Worm (Caenorhabditis elegans) whole organism, L4 larva: Measurements from ENCODE around the gene affl-2.

Experiments
- D1046.2 ChIP-seq: fragments of 200-800 bp; sonication (Bioruptor generic); IDR thresholded peaks from 2 replicates; pipeline ENCODE4 v1.3.6; 2022; ENCODE audit warnings: missing genetic modification characterization, missing compliant biosample characterization
- F10B5.3 ChIP-seq: sonication (generic microtip); optimal IDR thresholded peaks from 2 replicates; lab custom pipeline; 2016; ENCODE audit warnings: mild to moderate bottlenecking, missing genetic modification characterization, missing compliant biosample characterization
- F49E8.2 ChIP-seq: sonication (generic microtip); optimal IDR thresholded peaks from 2 replicates; lab custom pipeline; 2016; ENCODE audit warnings: missing compliant biosample characterization, mild to moderate bottlenecking, missing genetic modification characterization, borderline replicate concordance
- Y75B8A.6 ChIP-seq: fragments of 200-800 bp; sonication (Bioruptor generic); IDR thresholded peaks from 2 replicates; pipeline ENCODE4 v1.3.6; 2022; ENCODE audit warnings: missing genetic modification reagents, missing genetic modification characterization, missing compliant biosample characterization
- ZK337.2 ChIP-seq: fragments of 200-800 bp; sonication (Bioruptor generic); IDR thresholded peaks from 2 replicates; pipeline ENCODE4 v1.3.6; 2022; ENCODE audit warnings: missing genetic modification reagents, missing genetic modification characterization, missing compliant biosample characterization
- ZK546.5 ChIP-seq, 2 experiments: sonication (generic microtip); optimal IDR thresholded peaks; 2 replicates each; lab custom pipeline; 2017; ENCODE audit warnings: missing biosample characterization in 2 of 2, missing genetic modification characterization in 2 of 2
- aha-1 ChIP-seq: fragments of 150-350 bp; peaks from one replicate; lab custom pipeline; 2014; ENCODE audit warnings: missing biosample characterization, missing genetic modification characterization
- ceh-20 ChIP-seq: fragments of 200-800 bp; sonication (Bioruptor generic); IDR thresholded peaks from 2 replicates; pipeline ENCODE4 v1.3.6; 2022; ENCODE audit warnings: missing genetic modification reagents, missing genetic modification characterization, missing compliant biosample characterization
- ceh-28 ChIP-seq: fragments of 150-350 bp; optimal IDR thresholded peaks from 2 replicates; lab custom pipeline; 2014; ENCODE audit warnings: missing biosample characterization, missing genetic modification reagents, missing genetic modification characterization
- ceh-32 ChIP-seq: sonication (generic microtip); optimal IDR thresholded peaks from 2 replicates; lab custom pipeline; 2016; ENCODE audit warnings: mild to moderate bottlenecking, missing genetic modification characterization, missing compliant biosample characterization; ENCODE audit not compliant: poor library complexity
- ces-1 ChIP-seq: fragments of 150-350 bp; sonication (generic microtip); optimal IDR thresholded peaks from 4 replicates; lab custom pipeline; 2014; ENCODE audit warnings: missing biosample characterization, missing genetic modification reagents, missing genetic modification characterization
- dmd-8 ChIP-seq: fragments of 200-800 bp; sonication (Bioruptor generic); IDR thresholded peaks from 2 replicates; pipeline ENCODE4 v1.3.6; 2022; ENCODE audit warnings: missing genetic modification characterization, missing compliant biosample characterization
- dmd-9 ChIP-seq: fragments of 200-800 bp; sonication (Bioruptor generic); IDR thresholded peaks from 2 replicates; pipeline ENCODE4 v1.3.6; 2022; ENCODE audit warnings: missing genetic modification reagents, missing genetic modification characterization, missing compliant biosample characterization
- dpl-1 ChIP-seq: fragments of 150-350 bp; optimal IDR thresholded peaks from 2 replicates; lab custom pipeline; 2014; ENCODE audit warnings: missing biosample characterization, missing genetic modification reagents, missing genetic modification characterization
- dve-1 ChIP-seq: sonication (generic microtip); optimal IDR thresholded peaks from 2 replicates; lab custom pipeline; 2017; ENCODE audit warnings: antibody characterized with exemption, mild to moderate bottlenecking, missing genetic modification characterization, missing compliant biosample characterization; ENCODE audit not compliant: insufficient read depth
- egl-27 ChIP-seq: sonication (generic microtip); optimal IDR thresholded peaks from 3 replicates; lab custom pipeline; 2017; ENCODE audit warnings: missing biosample characterization, missing genetic modification reagents, missing genetic modification characterization
- fos-1 ChIP-seq: fragments of 150-350 bp; optimal IDR thresholded peaks from 2 replicates; lab custom pipeline; 2014; ENCODE audit warnings: missing biosample characterization, missing genetic modification characterization
- gei-8 ChIP-seq: fragments of 200-800 bp; sonication (Bioruptor generic); optimal IDR thresholded peaks from 2 replicates; lab custom pipeline; 2018; ENCODE audit warnings: mild to moderate bottlenecking, missing genetic modification characterization, missing compliant biosample characterization
- hlh-30 ChIP-seq: sonication (generic microtip); optimal IDR thresholded peaks from 2 replicates; lab custom pipeline; 2017; ENCODE audit warnings: antibody characterized with exemption, mild to moderate bottlenecking, missing genetic modification characterization, missing compliant biosample characterization; ENCODE audit not compliant: insufficient read depth
- lim-7 ChIP-seq: fragments of 200-800 bp; sonication (Bioruptor generic); IDR thresholded peaks from 2 replicates; pipeline ENCODE4 v1.3.6; 2022; ENCODE audit warnings: missing genetic modification characterization, missing compliant biosample characterization
- lin-13 ChIP-seq: fragments of 150-350 bp; optimal IDR thresholded peaks from 2 replicates; lab custom pipeline; 2014; ENCODE audit warnings: missing biosample characterization, missing genetic modification reagents, missing genetic modification characterization
- lin-15B ChIP-seq: fragments of 150-350 bp; sonication (generic microtip); optimal IDR thresholded peaks from 3 replicates; lab custom pipeline; 2014; ENCODE audit warnings: missing biosample characterization, missing genetic modification characterization
- lin-38 ChIP-seq: fragments of 200-800 bp; sonication (Bioruptor generic); IDR thresholded peaks from 2 replicates; pipeline ENCODE4 v1.3.6; 2022; ENCODE audit warnings: missing genetic modification reagents, missing genetic modification characterization, missing compliant biosample characterization
- madf-5 ChIP-seq, 2 experiments: fragments of 200-800 bp; sonication (Bioruptor generic); IDR thresholded peaks; 2 replicates each; pipeline ENCODE4 v1.3.6; 2022; ENCODE audit warnings: missing compliant biosample characterization in 2 of 2, missing genetic modification characterization in 2 of 2
- mdl-1 ChIP-seq, 2 experiments: fragments of 150-350 bp in 1 of 2; sonication (generic microtip) in 1 of 2; optimal IDR thresholded peaks; 2 replicates each; lab custom pipeline; 2014 to 2017; ENCODE audit warnings: missing biosample characterization in 2 of 2, missing genetic modification characterization in 2 of 2
- mxl-2 ChIP-seq: fragments of 200-800 bp; sonication (Bioruptor generic); conservative IDR thresholded peaks from 2 replicates; pipeline ENCODE4 v1.3.6; 2022; ENCODE audit warnings: missing genetic modification reagents, missing genetic modification characterization, missing compliant biosample characterization
- nhr-10 ChIP-seq: fragments of 150-350 bp; optimal IDR thresholded peaks from 2 replicates; lab custom pipeline; 2014; ENCODE audit warnings: missing biosample characterization, missing genetic modification characterization
- nhr-102 ChIP-seq: sonication (generic microtip); optimal IDR thresholded peaks from 2 replicates; lab custom pipeline; 2016; ENCODE audit warnings: mild to moderate bottlenecking, missing genetic modification characterization, moderate library complexity, missing compliant biosample characterization
- nhr-111 ChIP-seq: fragments of 200-800 bp; sonication (Bioruptor generic); optimal IDR thresholded peaks from 2 replicates; lab custom pipeline; 2018; ENCODE audit warnings: mild to moderate bottlenecking, missing genetic modification characterization, missing compliant biosample characterization
- nhr-237 ChIP-seq: sonication (generic microtip); optimal IDR thresholded peaks from 2 replicates; lab custom pipeline; 2017; ENCODE audit warnings: missing biosample characterization, missing genetic modification characterization
- nhr-25 ChIP-seq: sonication (generic microtip); optimal IDR thresholded peaks from 2 replicates; lab custom pipeline; 2017; ENCODE audit warnings: missing genetic modification characterization, mild to moderate bottlenecking, missing compliant biosample characterization, antibody characterized with exemption, moderate library complexity, borderline replicate concordance; ENCODE audit not compliant: insufficient read depth
- nhr-41 ChIP-seq: fragments of 200-800 bp; sonication (Bioruptor generic); IDR thresholded peaks from 2 replicates; pipeline ENCODE4 v1.3.6; 2022; ENCODE audit warnings: missing genetic modification reagents, missing genetic modification characterization, missing compliant biosample characterization
- nhr-42 ChIP-seq: fragments of 200-800 bp; sonication (Bioruptor generic); IDR thresholded peaks from 2 replicates; pipeline ENCODE4 v1.3.6; 2022; ENCODE audit warnings: missing genetic modification characterization, missing compliant biosample characterization
- nhr-77 ChIP-seq: fragments of 150-350 bp; optimal IDR thresholded peaks from 2 replicates; lab custom pipeline; 2014; ENCODE audit warnings: missing biosample characterization, missing genetic modification characterization
- pha-4 ChIP-seq, 2 experiments: fragments of 150-350 bp in 1 of 2; fragments of 200-800 bp in 1 of 2; sonication (Bioruptor generic) in 1 of 2; IDR thresholded peaks in 1 of 2; optimal IDR thresholded peaks in 1 of 2; 2 replicates each; pipeline versions ENCODE4 v1.3.6 to Lab custom; 2014 to 2022; ENCODE audit warnings: missing genetic modification characterization in 2 of 2, missing genetic modification reagents in 2 of 2, missing biosample characterization in 1 of 2, missing compliant biosample characterization in 1 of 2
- php-3 ChIP-seq: fragments of 200-800 bp; sonication (Bioruptor generic); IDR thresholded peaks from 2 replicates; pipeline ENCODE4 v1.3.6; 2022; ENCODE audit warnings: missing genetic modification reagents, missing genetic modification characterization, missing compliant biosample characterization
- pqm-1 ChIP-seq: sonication (generic microtip); optimal IDR thresholded peaks from 2 replicates; lab custom pipeline; 2017; ENCODE audit warnings: missing biosample characterization, missing genetic modification characterization
- snpc-1.2 ChIP-seq: fragments of 200-800 bp; sonication (Bioruptor generic); IDR thresholded peaks from 2 replicates; pipeline ENCODE4 v1.3.6; 2022; ENCODE audit warnings: missing genetic modification reagents, missing genetic modification characterization, missing compliant biosample characterization
- tag-97 ChIP-seq: fragments of 200-800 bp; sonication (Bioruptor generic); IDR thresholded peaks from 2 replicates; pipeline ENCODE4 v1.3.6; 2022; ENCODE audit warnings: missing genetic modification characterization, missing compliant biosample characterization
- tra-1 ChIP-seq: fragments of 200-800 bp; sonication (Bioruptor generic); IDR thresholded peaks from 2 replicates; pipeline ENCODE4 v1.3.6; 2022; ENCODE audit warnings: missing genetic modification reagents, missing genetic modification characterization, missing compliant biosample characterization
- unc-130 ChIP-seq: sonication (generic microtip); optimal IDR thresholded peaks from 2 replicates; lab custom pipeline; 2016; ENCODE audit warnings: missing genetic modification reagents, missing genetic modification characterization, missing compliant biosample characterization
- unc-39 ChIP-seq: sonication (generic microtip); optimal IDR thresholded peaks from 2 replicates; lab custom pipeline; 2017; ENCODE audit warnings: missing biosample characterization, missing genetic modification characterization
- unc-62 ChIP-seq, 3 experiments: fragments of 150-350 bp in 1 of 3; sonication (generic microtip); optimal IDR thresholded peaks in 2 of 3; peaks in 1 of 3; 1 replicate in 1 of 3; 2 replicates in 2 of 3; lab custom pipeline; 2014 to 2017; ENCODE audit warnings: missing biosample characterization in 3 of 3, missing genetic modification characterization in 3 of 3, missing genetic modification reagents in 3 of 3, missing genotype in 1 of 3
- vab-7 ChIP-seq: fragments of 200-800 bp; sonication (Bioruptor generic); IDR thresholded peaks from 2 replicates; pipeline ENCODE4 v1.3.6; 2022; ENCODE audit warnings: missing genetic modification reagents, missing genetic modification characterization, missing compliant biosample characterization
- zag-1 ChIP-seq: fragments of 150-350 bp; optimal IDR thresholded peaks from 2 replicates; lab custom pipeline; 2014; ENCODE audit warnings: missing biosample characterization, missing genetic modification characterization
- zip-11 ChIP-seq: fragments of 200-800 bp; sonication (Bioruptor generic); IDR thresholded peaks from 2 replicates; pipeline ENCODE4 v1.3.6; 2022; ENCODE audit warnings: missing genetic modification characterization, missing compliant biosample characterization
- ztf-7 ChIP-seq: fragments of 150-350 bp; optimal IDR thresholded peaks from 2 replicates; lab custom pipeline; 2014; ENCODE audit warnings: missing biosample characterization, missing genetic modification characterization

Gene affl-2

DNA sequence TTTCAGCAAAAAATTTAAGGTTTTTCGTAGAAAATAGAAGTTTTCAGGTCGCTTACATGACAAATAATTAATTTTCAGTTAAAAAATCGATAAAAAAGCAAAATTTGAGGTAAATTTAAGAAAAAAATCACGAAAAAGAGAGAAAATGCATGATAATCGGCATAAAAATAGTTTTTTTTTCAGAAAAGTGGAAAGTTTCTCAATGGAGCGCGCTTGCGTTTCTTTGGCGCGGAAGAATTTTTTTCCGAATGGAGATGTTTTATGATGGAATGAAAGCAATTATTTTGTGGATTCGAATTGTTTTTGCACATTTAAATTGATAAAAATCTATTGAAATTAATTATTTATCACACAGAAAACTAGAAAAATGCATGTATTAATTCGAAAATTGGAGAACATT, 10.8 kb upstream of the affl-2 start:
- peak; percentile 44 for TF ChIP-seq dpl-1
- TF ChIP-seq hlh-30 (tag; lab: Kevin White, UChicago), result no peak
- peak; percentile 79 for TF ChIP-seq lin-38 (GFP tag; lab: Robert Waterston, UW)
- TF ChIP-seq F49E8.2 (tag; lab: Kevin White, UChicago), result no peak
- TF ChIP-seq nhr-25 (tag; lab: Kevin White, UChicago), result no peak

DNA sequence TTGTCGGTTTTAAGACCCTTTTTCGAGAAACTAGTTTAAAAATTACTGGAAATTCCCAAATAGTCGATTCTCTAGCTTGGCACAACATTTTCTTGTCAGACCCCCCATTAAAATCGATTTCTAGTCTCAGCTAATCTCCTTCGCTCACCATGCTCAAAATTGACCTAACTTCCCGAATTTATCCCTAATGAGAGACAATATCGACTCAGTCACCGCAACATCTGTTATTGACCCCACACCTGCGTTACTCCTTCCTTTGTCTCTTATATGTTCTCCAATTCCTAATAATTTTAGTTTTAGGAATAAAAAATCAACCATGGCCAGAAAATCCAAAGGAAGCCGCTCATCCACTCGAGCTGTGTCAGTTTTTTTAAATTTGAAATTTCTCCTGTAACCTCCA, 5.7 kb upstream of the affl-2 start, which contains the start of gene cec-8:
cec-8 (plus strand) TSS at position 301 of the 400 bp plus-strand sequence.
- TF ChIP-seq ZK546.5 (tag; optimal IDR thresholded peaks at IDR 0.05; lab: Kevin White, UChicago) (no peak), Y75B8A.6 (no peak), dve-1 (tag; lab: Kevin White, UChicago) (no peak), gei-8 (GFP tag; lab: Kevin White, UChicago) (no peak), ces-1 (no peak), nhr-41 (no peak), aha-1 (tag; lab: Kevin White, UChicago) (no peak), lim-7 (GFP tag; lab: Robert Waterston, UW) (no peak), dmd-8 (GFP tag; lab: Robert Waterston, UW) (no peak), nhr-237 (tag; lab: Kevin White, UChicago) (no peak), lin-15B (tag; lab: Kevin White, UChicago) (no peak), nhr-10 (tag; lab: Kevin White, UChicago) (no peak), vab-7 (GFP tag; lab: Robert Waterston, UW) (no peak), ceh-32 (no peak), madf-5 (GFP tag; IDR thresholded peaks at IDR 0.05; lab: Robert Waterston, UW) (no peak), D1046.2 (GFP tag; lab: Robert Waterston, UW) (no peak), pqm-1 (no peak)

DNA sequence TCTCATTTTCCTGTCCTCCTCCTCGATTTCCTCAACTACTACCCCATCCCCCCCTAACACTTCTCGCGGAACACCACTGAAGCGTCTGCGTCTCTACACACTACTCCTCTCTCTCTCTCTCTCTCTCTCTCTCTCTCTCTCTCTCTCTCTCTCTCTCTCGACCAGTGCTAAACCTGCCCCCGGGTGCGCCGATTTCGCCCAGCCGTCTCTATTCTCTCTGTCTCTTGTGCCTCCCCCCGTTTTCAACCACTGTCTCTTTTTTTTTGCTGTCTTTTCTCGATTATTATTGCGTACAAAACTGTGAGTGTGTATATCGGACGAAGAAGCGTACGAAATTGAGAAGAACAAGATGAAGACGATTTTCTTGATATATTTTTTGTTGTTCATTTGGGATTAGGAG, 1.7 kb upstream of the affl-2 start:
- no peak for TF ChIP-seq unc-130 (GFP tag; lab: Kevin White, UChicago)
- TF ChIP-seq unc-39, result no peak
- TF ChIP-seq nhr-102 (tag; lab: Kevin White, UChicago), result peak; percentile 25
- TF ChIP-seq snpc-1.2, result no peak
- no peak for TF ChIP-seq tra-1 (GFP tag; lab: Robert Waterston, UW)
- peak; percentile 78; the same call in 1 of the 2 replicates for TF ChIP-seq pha-4 (GFP tag; IDR thresholded peaks at IDR 0.05; lab: Robert Waterston, UW)
- no peak for TF ChIP-seq pha-4 (tag; optimal IDR thresholded peaks at IDR 0.05; lab: Kevin White, UChicago)
- TF ChIP-seq ztf-7 (tag; lab: Kevin White, UChicago), result no peak
- no peak for TF ChIP-seq egl-27 (tag; lab: Kevin White, UChicago)
- no peak for TF ChIP-seq nhr-42 (GFP tag; lab: Robert Waterston, UW)
- no peak for TF ChIP-seq tag-97 (GFP tag; lab: Robert Waterston, UW)
- TF ChIP-seq unc-62 (GFP tag; optimal IDR thresholded peaks at IDR 0.05 in 1 of 2; lab: Kevin White, UChicago), result peak in 1 of 2 experiments; percentile 98
- no peak for TF ChIP-seq unc-62 (tag; optimal IDR thresholded peaks at IDR 0.05; lab: Kevin White, UChicago)
- TF ChIP-seq mdl-1 (tag; optimal IDR thresholded peaks at IDR 0.05; lab: Kevin White, UChicago), result peak; percentile 37 to 55
- 0 out of 2 replicates have a peak, but pooled peaks have one; percentile 35 for TF ChIP-seq php-3 (GFP tag; lab: Robert Waterston, UW)
- TF ChIP-seq ces-1, result no peak
- no peak for TF ChIP-seq mxl-2 (GFP tag; lab: Robert Waterston, UW)
- TF ChIP-seq F10B5.3 (tag; lab: Kevin White, UChicago), result no peak
- TF ChIP-seq fos-1 (tag; lab: Kevin White, UChicago), result no peak
- no peak for TF ChIP-seq lin-15B (tag; lab: Kevin White, UChicago)
- no peak for TF ChIP-seq ceh-28 (tag; lab: Kevin White, UChicago)
- TF ChIP-seq zag-1 (tag; lab: Kevin White, UChicago), result no peak
- no peak for TF ChIP-seq dmd-9 (GFP tag; lab: Robert Waterston, UW)
- no peak for TF ChIP-seq gei-8 (GFP tag; lab: Kevin White, UChicago)
- TF ChIP-seq nhr-77, result peak; percentile 24
- TF ChIP-seq ceh-32, result no peak
- TF ChIP-seq ZK546.5 (tag; optimal IDR thresholded peaks at IDR 0.05; lab: Kevin White, UChicago), result no peak
- no peak for TF ChIP-seq lin-13 (GFP tag; lab: Kevin White, UChicago)
- TF ChIP-seq nhr-111 (GFP tag; lab: Kevin White, UChicago), result no peak
- no peak for TF ChIP-seq zip-11 (GFP tag; lab: Robert Waterston, UW)
- TF ChIP-seq ZK337.2 (GFP tag; lab: Robert Waterston, UW), result no peak
- TF ChIP-seq ceh-20 (GFP tag; lab: Robert Waterston, UW), result peak; percentile 44; the same call in 1 of the 2 replicates
- TF ChIP-seq lim-7 (GFP tag; lab: Robert Waterston, UW), result no peak
